Worm (Caenorhabditis elegans) whole organism, L3 larva: ENCODE results near the gene H19J13.2.
"Not testable (repeated sequence)": the region's sequence is repeated elsewhere in the genome, so short reads cannot be mapped to it uniquely, and the experiment has no call there.

Experiments used
- R02D3.7 ChIP-seq: fragments of 150-350 bp; optimal IDR thresholded peaks from 2 replicates; lab custom pipeline; 2014; ENCODE audit warnings: missing biosample characterization, missing genetic modification characterization
- ZK546.5 ChIP-seq: sonication (generic microtip); optimal IDR thresholded peaks from 2 replicates; lab custom pipeline; 2017; ENCODE audit warnings: missing biosample characterization, missing genetic modification characterization
- ama-1 ChIP-seq: fragments of 150-350 bp; optimal IDR thresholded peaks from 2 replicates; lab custom pipeline; 2018
- ceh-16 ChIP-seq: sonication (generic microtip); optimal IDR thresholded peaks from 2 replicates; lab custom pipeline; 2017; ENCODE audit warnings: missing biosample characterization, missing genetic modification characterization
- ceh-28 ChIP-seq: fragments of 150-350 bp; optimal IDR thresholded peaks from 2 replicates; lab custom pipeline; 2014; ENCODE audit warnings: missing biosample characterization, missing genetic modification reagents, missing genetic modification characterization
- ceh-82 ChIP-seq: fragments of 150-350 bp; optimal IDR thresholded peaks from 2 replicates; lab custom pipeline; 2014; ENCODE audit warnings: missing biosample characterization, missing genetic modification characterization
- egl-27 ChIP-seq: sonication (generic microtip); optimal IDR thresholded peaks from 4 replicates; lab custom pipeline; 2017; ENCODE audit warnings: missing biosample characterization, missing genetic modification reagents, missing genetic modification characterization
- elt-1 ChIP-seq: fragments of 150-350 bp; optimal IDR thresholded peaks from 2 replicates; lab custom pipeline; 2014; ENCODE audit warnings: missing biosample characterization, missing genetic modification characterization
- elt-2 ChIP-seq: sonication (generic microtip); optimal IDR thresholded peaks from 2 replicates; lab custom pipeline; 2016; ENCODE audit warnings: missing genetic modification reagents, mild to moderate bottlenecking, missing genetic modification characterization, missing compliant biosample characterization
- eor-1 ChIP-seq, 2 experiments: fragments of 150-350 bp; optimal IDR thresholded peaks; 2 replicates each; lab custom pipeline; 2014 to 2018; ENCODE audit warnings: missing biosample characterization in 2 of 2, missing genetic modification characterization in 2 of 2
- fkh-10 ChIP-seq: sonication (generic microtip); optimal IDR thresholded peaks from 2 replicates; lab custom pipeline; 2017; ENCODE audit warnings: missing biosample characterization, missing genetic modification reagents, missing genetic modification characterization
- fkh-2 ChIP-seq: fragments of 150-350 bp; optimal IDR thresholded peaks from 2 replicates; lab custom pipeline; 2014; ENCODE audit warnings: missing biosample characterization, missing genetic modification reagents, missing genetic modification characterization
- fos-1 ChIP-seq: fragments of 150-350 bp; optimal IDR thresholded peaks from 2 replicates; lab custom pipeline; 2014; ENCODE audit warnings: missing biosample characterization, missing genetic modification characterization
- hmg-11 ChIP-seq: sonication (generic microtip); optimal IDR thresholded peaks from 2 replicates; lab custom pipeline; 2016; ENCODE audit warnings: missing genetic modification characterization, missing compliant biosample characterization
- lin-15B ChIP-seq: fragments of 150-350 bp; optimal IDR thresholded peaks from 2 replicates; lab custom pipeline; 2014; ENCODE audit warnings: missing biosample characterization, missing genetic modification characterization
- lsy-12 ChIP-seq: sonication (generic microtip); optimal IDR thresholded peaks from 2 replicates; lab custom pipeline; 2016; ENCODE audit warnings: mild to moderate bottlenecking, missing genetic modification characterization, missing compliant biosample characterization
- mdl-1 ChIP-seq: fragments of 150-350 bp; optimal IDR thresholded peaks from 2 replicates; lab custom pipeline; 2014; ENCODE audit warnings: missing biosample characterization, missing genetic modification characterization
- mml-1 ChIP-seq: fragments of 150-350 bp; sonication (generic microtip); optimal IDR thresholded peaks from 3 replicates; lab custom pipeline; 2014; ENCODE audit warnings: missing biosample characterization, missing genetic modification characterization
- nfya-1 ChIP-seq: sonication (generic microtip); optimal IDR thresholded peaks from 2 replicates; lab custom pipeline; 2017; ENCODE audit warnings: missing genetic modification characterization, mild to moderate bottlenecking, missing compliant biosample characterization, antibody characterized with exemption, moderate library complexity; ENCODE audit not compliant: insufficient read depth
- nhr-12 ChIP-seq: fragments of 150-350 bp; optimal IDR thresholded peaks from 2 replicates; lab custom pipeline; 2014; ENCODE audit warnings: missing biosample characterization, missing genetic modification characterization
- nhr-23 ChIP-seq: fragments of 150-350 bp; optimal IDR thresholded peaks from 2 replicates; lab custom pipeline; 2014; ENCODE audit warnings: missing biosample characterization, missing genetic modification reagents, missing genetic modification characterization
- nhr-237 ChIP-seq: fragments of 150-350 bp; optimal IDR thresholded peaks from 2 replicates; lab custom pipeline; 2014; ENCODE audit warnings: missing biosample characterization, missing genetic modification characterization
- nhr-25 ChIP-seq: sonication (generic microtip); optimal IDR thresholded peaks from 2 replicates; lab custom pipeline; 2017; ENCODE audit warnings: missing biosample characterization, missing genetic modification characterization
- nhr-28 ChIP-seq: fragments of 150-350 bp; optimal IDR thresholded peaks from 2 replicates; lab custom pipeline; 2014; ENCODE audit warnings: missing biosample characterization, missing genetic modification characterization
- nhr-43 ChIP-seq: sonication (generic microtip); optimal IDR thresholded peaks from 2 replicates; lab custom pipeline; 2016; ENCODE audit warnings: mild to moderate bottlenecking, missing genetic modification characterization, missing compliant biosample characterization; ENCODE audit not compliant: poor library complexity, severe bottlenecking
- nhr-67 ChIP-seq: fragments of 150-350 bp; optimal IDR thresholded peaks from 2 replicates; lab custom pipeline; 2014; ENCODE audit warnings: missing biosample characterization, missing genetic modification characterization
- nhr-76 ChIP-seq: fragments of 150-350 bp; sonication (generic microtip); optimal IDR thresholded peaks from 5 replicates; lab custom pipeline; 2014; ENCODE audit warnings: missing biosample characterization, missing genetic modification characterization
- nhr-77 ChIP-seq: fragments of 150-350 bp; optimal IDR thresholded peaks from 2 replicates; lab custom pipeline; 2014; ENCODE audit warnings: missing biosample characterization, missing genetic modification characterization
- pha-4 ChIP-seq: fragments of 150-350 bp; optimal IDR thresholded peaks from 2 replicates; lab custom pipeline; 2014; ENCODE audit warnings: missing biosample characterization, missing genetic modification reagents, missing genetic modification characterization
- pqm-1 ChIP-seq: fragments of 150-350 bp; optimal IDR thresholded peaks from 2 replicates; lab custom pipeline; 2017; ENCODE audit warnings: missing biosample characterization, missing genetic modification characterization, inconsistent platforms
- skn-1 ChIP-seq: fragments of 150-350 bp; optimal IDR thresholded peaks from 2 replicates; lab custom pipeline; 2014; ENCODE audit warnings: missing biosample characterization, missing genetic modification characterization
- snpc-4 ChIP-seq: fragments of 150-350 bp; optimal IDR thresholded peaks from 2 replicates; lab custom pipeline; 2014; ENCODE audit warnings: missing biosample characterization, missing genetic modification characterization
- unc-39 ChIP-seq: sonication (generic microtip); optimal IDR thresholded peaks from 4 replicates; lab custom pipeline; 2017; ENCODE audit warnings: missing biosample characterization, missing genetic modification characterization
- unc-62 ChIP-seq: fragments of 150-350 bp; sonication (generic microtip); optimal IDR thresholded peaks from 4 replicates; lab custom pipeline; 2014; ENCODE audit warnings: missing biosample characterization, missing genetic modification reagents, missing genetic modification characterization
- zag-1 ChIP-seq: fragments of 150-350 bp; optimal IDR thresholded peaks from 2 replicates; lab custom pipeline; 2014; ENCODE audit warnings: missing biosample characterization, missing genetic modification characterization
- ztf-11 ChIP-seq: fragments of 150-350 bp; optimal IDR thresholded peaks from 2 replicates; lab custom pipeline; 2014; ENCODE audit warnings: missing biosample characterization, missing genetic modification characterization
- ztf-4 ChIP-seq: fragments of 150-350 bp; optimal IDR thresholded peaks from 2 replicates; lab custom pipeline; 2014; ENCODE audit warnings: missing biosample characterization, missing genetic modification characterization

The H19J13.2 gene

DNA sequence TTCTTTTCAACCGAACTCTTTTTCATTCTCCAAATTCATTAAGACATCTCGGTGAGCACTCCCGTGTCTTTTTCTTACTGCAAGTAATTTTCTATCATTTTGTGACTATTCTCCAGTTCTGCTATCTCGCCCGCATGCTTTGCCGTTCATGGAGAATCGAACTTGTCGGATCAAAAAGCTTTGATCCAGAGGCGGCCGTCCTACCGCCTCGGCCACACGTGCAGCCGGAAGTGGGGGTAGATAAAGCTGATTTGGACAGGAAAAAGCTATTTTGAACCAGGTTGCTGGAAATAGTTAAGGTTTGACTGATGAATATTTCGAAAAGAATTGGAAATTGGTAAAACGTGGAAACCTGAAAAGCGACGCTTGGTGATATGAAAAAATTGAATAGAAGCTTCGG, 30.5 kb upstream of the H19J13.2 start:
- TF ChIP-seq hmg-11 (no peak), elt-2 (tag; lab: Kevin White, UChicago) (no peak), nhr-43 (no peak), ceh-16 (tag; lab: Kevin White, UChicago) (no peak), nhr-25 (tag; lab: Kevin White, UChicago) (no peak), pqm-1 (no peak), egl-27 (tag; lab: Kevin White, UChicago) (no peak), ceh-82 (tag; lab: Kevin White, UChicago) (no peak)

DNA sequence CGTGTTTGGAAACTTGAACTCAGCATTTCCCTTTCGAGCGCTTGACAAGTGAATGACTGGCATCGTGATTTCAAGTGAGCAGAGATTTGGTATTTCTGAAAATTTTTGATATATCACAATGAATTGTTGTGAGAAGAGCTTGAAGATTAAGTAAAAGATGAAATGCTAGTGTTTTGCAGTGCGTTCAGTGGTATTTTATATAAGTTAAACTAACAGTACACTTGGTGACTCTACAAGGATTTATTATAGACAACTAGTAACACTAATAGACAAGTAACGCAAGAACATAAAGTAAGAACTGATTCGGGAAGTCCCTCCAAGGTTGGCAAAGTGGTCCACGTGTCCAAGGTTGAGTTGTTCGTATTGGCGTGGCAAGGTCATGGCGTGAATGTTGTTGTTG, 29.0 kb upstream of the H19J13.2 start, which contains the start of gene dot-1.3:
dot-1.3 (minus strand) TSS at position 101 of the 400 bp plus-strand sequence.
- not testable (repeated sequence) for TF ChIP-seq nhr-77 (tag; lab: Kevin White, UChicago); fkh-10 (GFP tag; lab: Kevin White, UChicago); skn-1 (tag; lab: Kevin White, UChicago)

DNA sequence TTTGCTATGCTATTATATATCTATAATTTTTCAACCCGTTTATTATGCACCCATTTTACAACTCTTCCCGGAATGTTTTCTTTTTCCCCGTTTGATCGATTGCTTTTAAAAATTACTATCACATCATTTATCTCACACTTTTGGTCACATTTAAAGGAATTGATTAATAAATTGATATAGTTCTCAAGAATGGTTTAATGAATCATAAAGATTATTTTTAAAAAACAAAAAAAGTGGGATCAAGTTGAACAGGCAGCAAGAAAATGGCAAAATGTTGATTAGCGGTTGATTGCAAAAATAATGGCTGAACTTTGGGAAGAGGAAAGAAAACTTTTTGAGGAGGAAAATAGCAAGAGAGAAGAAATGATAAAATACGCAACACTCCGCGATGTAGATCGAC, 26.1 kb upstream of the H19J13.2 start, which contains the start of gene W06D11.5:
W06D11.5 (plus strand) TSS at position 301 of the 400 bp plus-strand sequence.
- TF ChIP-seq pha-4 (tag; lab: Kevin White, UChicago) (no peak), egl-27 (tag; lab: Kevin White, UChicago) (no peak), unc-39 (tag; lab: Kevin White, UChicago) (no peak), elt-1 (no peak), ZK546.5 (tag; lab: Kevin White, UChicago) (no peak), ceh-82 (tag; lab: Kevin White, UChicago) (no peak), fos-1 (tag; lab: Kevin White, UChicago) (no peak), eor-1 (tag; optimal IDR thresholded peaks at IDR 0.05; lab: Kevin White, UChicago) (no peak)

DNA sequence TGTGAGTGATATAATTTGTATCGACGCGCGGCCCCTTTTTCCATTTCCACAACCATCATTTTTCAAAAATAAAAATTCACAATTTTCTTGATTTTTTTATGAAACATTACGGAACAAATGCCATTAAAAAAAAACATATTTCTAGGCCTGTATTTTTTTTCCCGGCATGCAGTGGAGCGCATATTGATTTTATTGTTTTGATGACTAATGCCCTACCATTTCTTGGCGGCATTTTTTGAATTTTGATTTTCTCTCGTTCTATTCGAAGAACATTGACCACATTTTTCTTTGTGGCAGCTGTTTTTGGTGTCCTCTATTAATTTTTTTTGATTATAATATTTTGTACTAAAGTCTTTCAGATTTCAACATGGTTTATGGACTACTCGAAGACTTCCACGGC, 24.6 kb upstream of the H19J13.2 start, which contains the start of gene W06D11.3:
W06D11.3 (plus strand) TSS at position 360 of the 400 bp plus-strand sequence.
- TF ChIP-seq fkh-2 (tag; lab: Kevin White, UChicago) (no peak), nhr-25 (tag; lab: Kevin White, UChicago) (no peak), nhr-67 (no peak), ZK546.5 (tag; lab: Kevin White, UChicago) (no peak), snpc-4 (tag; lab: Kevin White, UChicago) (no peak), R02D3.7 (tag; lab: Kevin White, UChicago) (no peak), nhr-76 (no peak), ama-1 (lab: Kevin White, UChicago) (no peak), ceh-82 (tag; lab: Kevin White, UChicago) (no peak), mml-1 (no peak), eor-1 (tag; optimal IDR thresholded peaks at IDR 0.05; lab: Kevin White, UChicago) (no peak), ztf-11 (tag; lab: Kevin White, UChicago) (no peak)
- TF ChIP-seq, all 47 proteins: peak for 0

DNA sequence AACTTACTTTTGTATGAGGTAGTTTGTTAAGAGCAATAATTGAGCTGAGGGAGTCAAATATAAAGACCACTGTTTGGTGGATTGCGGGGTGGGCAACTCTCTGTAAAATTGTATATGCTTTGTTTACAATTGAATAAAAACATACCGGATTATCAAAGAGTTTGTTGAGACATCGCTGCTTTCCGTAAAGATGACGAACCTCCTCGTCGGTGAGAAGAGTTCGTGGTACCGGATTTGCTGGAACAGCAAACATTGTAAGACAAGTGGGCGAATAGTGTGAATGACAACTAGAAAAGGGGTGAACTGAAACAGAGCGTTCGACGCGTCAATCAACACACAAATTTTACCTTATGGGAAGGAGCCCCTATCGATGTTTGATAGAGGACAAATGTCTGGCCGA, 22.6 kb upstream of the H19J13.2 start, which contains the start of gene W06D11.2:
W06D11.2 (minus strand) TSS at position 339 of the 400 bp plus-strand sequence.
- TF ChIP-seq mdl-1: no peak
- no peak for TF ChIP-seq zag-1 (tag; lab: Kevin White, UChicago)
- no peak for TF ChIP-seq lin-15B
- TF ChIP-seq skn-1 (tag; lab: Kevin White, UChicago): no peak
- no peak for TF ChIP-seq ceh-82 (tag; lab: Kevin White, UChicago)
- no peak for TF ChIP-seq nfya-1
- TF ChIP-seq ztf-4 (tag; lab: Kevin White, UChicago): no peak
- TF ChIP-seq nhr-12 (tag; lab: Kevin White, UChicago): no peak
- TF ChIP-seq fos-1 (tag; lab: Kevin White, UChicago): no peak
- no peak for TF ChIP-seq elt-1
- TF ChIP-seq ztf-11 (tag; lab: Kevin White, UChicago): no peak
- no peak for TF ChIP-seq hmg-11
- TF ChIP-seq ZK546.5 (tag; lab: Kevin White, UChicago): no peak
- no peak for TF ChIP-seq nhr-237 (tag; lab: Kevin White, UChicago)
- no peak for TF ChIP-seq nhr-67
- no peak for TF ChIP-seq unc-39 (tag; lab: Kevin White, UChicago)
- TF ChIP-seq ceh-28 (tag; lab: Kevin White, UChicago): no peak

DNA sequence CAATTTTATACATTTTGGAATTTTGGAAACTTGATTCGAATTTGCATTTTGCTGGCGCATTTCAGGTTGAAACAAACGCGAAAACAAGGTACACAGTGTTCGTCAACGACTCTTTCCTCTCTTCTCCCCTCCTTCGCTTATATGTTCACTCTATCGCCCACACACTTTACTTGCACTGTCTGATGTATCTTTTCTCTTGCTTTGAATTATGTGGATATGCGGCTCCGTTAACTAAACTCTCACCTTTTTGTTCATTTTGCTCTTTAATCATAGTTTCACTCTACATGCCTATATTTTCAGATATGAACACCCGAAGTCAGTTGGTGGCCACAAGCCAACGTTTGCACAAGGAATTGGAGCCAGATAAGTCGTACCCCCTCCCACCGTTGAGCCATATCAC, 20.5 kb upstream of the H19J13.2 start, which contains the start of gene W06D11.1:
W06D11.1 (plus strand) TSS at position 301 of the 400 bp plus-strand sequence.
- no peak for TF ChIP-seq nhr-25 (tag; lab: Kevin White, UChicago)
- TF ChIP-seq mdl-1: no peak
- TF ChIP-seq nhr-23 (tag; lab: Kevin White, UChicago): no peak
- no peak for TF ChIP-seq nhr-28 (tag; lab: Kevin White, UChicago)
- TF ChIP-seq nhr-12 (tag; lab: Kevin White, UChicago): no peak
- TF ChIP-seq pqm-1: no peak
- no peak for TF ChIP-seq ama-1 (lab: Kevin White, UChicago)
- TF ChIP-seq unc-62: no peak
- TF ChIP-seq ZK546.5 (tag; lab: Kevin White, UChicago): no peak
- TF ChIP-seq nhr-76: no peak
- TF ChIP-seq fos-1 (tag; lab: Kevin White, UChicago): no peak
- no peak for TF ChIP-seq skn-1 (tag; lab: Kevin White, UChicago)
- TF ChIP-seq R02D3.7 (tag; lab: Kevin White, UChicago): no peak
- no peak for TF ChIP-seq fkh-2 (tag; lab: Kevin White, UChicago)
- TF ChIP-seq lsy-12 (tag; lab: Kevin White, UChicago): no peak
- TF ChIP-seq egl-27 (tag; lab: Kevin White, UChicago): no peak
